Fruit fly (Drosophila melanogaster): ENCODE measurements around the gene Mybbp1A.

- TF ChIP-seq CG15710 (tag; optimal IDR thresholded peaks at IDR 0.05) (no peak), CG8159 (tag; optimal IDR thresholded peaks at IDR 0.05) (no peak), Snoo (tag; optimal IDR thresholded peaks at IDR 0.05) (no peak), CG10348 (GFP tag; IDR thresholded peaks at IDR 0.05) (no peak), rn (GFP tag; IDR thresholded peaks at IDR 0.05) (no peak)
Measured at dm6 chrX:635495-636142, 6.0 kb downstream of the Mybbp1A start, which contains the start of gene Dredd.

Data from whole organism, pupa.